Worm (Caenorhabditis elegans): ENCODE results near the gene gln-2.

The gln-2 gene

ce11 chrIII:9910608-9911479 lies 33.8 kb downstream of the gln-2 start, which contains the start of the genes cyld-1 and F40F12.9 (continued):
- TF ChIP-seq rec-8 (tag; optimal IDR thresholded peaks at IDR 0.05) = no peak
- no peak for TF ChIP-seq atf-7 (tag; optimal IDR thresholded peaks at IDR 0.05)
- no peak for TF ChIP-seq attf-5 (GFP tag; optimal IDR thresholded peaks at IDR 0.05)
- TF ChIP-seq pbrm-1 (GFP tag; IDR thresholded peaks at IDR 0.05) = no peak
- TF ChIP-seq repo-1 (tag; optimal IDR thresholded peaks at IDR 0.05) = no peak
- peak; percentile 50 for TF ChIP-seq D2030.7 (GFP tag; IDR thresholded peaks at IDR 0.05)
- TF ChIP-seq F57C9.4 (tag; optimal IDR thresholded peaks at IDR 0.05) = no peak
- no peak for TF ChIP-seq C06A6.2 (GFP tag; conservative IDR thresholded peaks at IDR 0.05)
- no peak for TF ChIP-seq ekl-4 (GFP tag; IDR thresholded peaks at IDR 0.05)
- TF ChIP-seq lin-40 (tag; optimal IDR thresholded peaks at IDR 0.05) = no peak
- no peak for TF ChIP-seq Y79H2A.3 (GFP tag; conservative IDR thresholded peaks at IDR 0.05)
- TF ChIP-seq lag-1 (GFP tag; IDR thresholded peaks at IDR 0.05) = no peak
- no peak for TF ChIP-seq nhr-179 (tag; optimal IDR thresholded peaks at IDR 0.05)
- no peak for TF ChIP-seq F23B12.7 (tag; optimal IDR thresholded peaks at IDR 0.05; ENCODE audit: insufficient read depth)
- TF ChIP-seq him-1 (tag; optimal IDR thresholded peaks at IDR 0.05) = no peak
- TF ChIP-seq madf-6 (GFP tag; IDR thresholded peaks at IDR 0.05) = peak; percentile 75
- TF ChIP-seq akir-1 (GFP tag; optimal IDR thresholded peaks at IDR 0.05) = no peak
- TF ChIP-seq F33H1.4 (GFP tag; IDR thresholded peaks at IDR 0.05) = peak; percentile 83
- TF ChIP-seq cebp-1 (GFP tag; IDR thresholded peaks at IDR 0.05) = no peak
- peak; percentile 35 for TF ChIP-seq cebp-1 (tag; optimal IDR thresholded peaks at IDR 0.05)
- no peak for TF ChIP-seq ceh-40 (GFP tag; IDR thresholded peaks at IDR 0.05)
- no peak for TF ChIP-seq mel-28 (tag; optimal IDR thresholded peaks at IDR 0.05; ENCODE audit: borderline replicate concordance)
- no peak for TF ChIP-seq ztf-6 (GFP tag; IDR thresholded peaks at IDR 0.05)
- no peak for TF ChIP-seq B0035.1 (tag; optimal IDR thresholded peaks at IDR 0.05)
- TF ChIP-seq ztf-3 (GFP tag; optimal IDR thresholded peaks at IDR 0.05) = no peak
- no peak for TF ChIP-seq lin-35 (GFP tag; optimal IDR thresholded peaks at IDR 0.05)
- no peak for TF ChIP-seq C17E4.6 (GFP tag; IDR thresholded peaks at IDR 0.05)
- TF ChIP-seq ztf-18 (tag; optimal IDR thresholded peaks at IDR 0.05) = no peak
- TF ChIP-seq nfyb-1 (GFP tag; IDR thresholded peaks at IDR 0.05) = no peak
- TF ChIP-seq B0336.3 (GFP tag; IDR thresholded peaks at IDR 0.05) = no peak
- TF ChIP-seq aptf-3 (GFP tag; IDR thresholded peaks at IDR 0.05) = no peak
- TF ChIP-seq snpc-4 (GFP tag; optimal IDR thresholded peaks at IDR 0.05) = no peak
- TF ChIP-seq snpc-4 (tag; optimal IDR thresholded peaks at IDR 0.05) = no peak
- TF ChIP-seq die-1 (tag; optimal IDR thresholded peaks at IDR 0.05) = no peak
- TF ChIP-seq Y56A3A.18 (GFP tag; IDR thresholded peaks at IDR 0.05) = no peak
- no peak for TF ChIP-seq unc-130 (GFP tag; optimal IDR thresholded peaks at IDR 0.05)
- no peak for TF ChIP-seq aptf-2 (GFP tag; conservative IDR thresholded peaks at IDR 0.05)
- no peak for TF ChIP-seq ets-4 (GFP tag; optimal IDR thresholded peaks at IDR 0.05)
- no peak for TF ChIP-seq tbx-9 (tag; optimal IDR thresholded peaks at IDR 0.05; ENCODE audit: borderline replicate concordance)
- TF ChIP-seq hlh-12 (tag; optimal IDR thresholded peaks at IDR 0.05) = no peak
- no peak for TF ChIP-seq K12H6.12 (tag; optimal IDR thresholded peaks at IDR 0.05)
- peak; percentile 6 for TF ChIP-seq xnd-1 (tag; optimal IDR thresholded peaks at IDR 0.05)
- no peak for TF ChIP-seq zfh-2 (GFP tag; conservative IDR thresholded peaks at IDR 0.05)
- no peak for TF ChIP-seq bed-1 (GFP tag; IDR thresholded peaks at IDR 0.05)
- TF ChIP-seq gei-17 (GFP tag; optimal IDR thresholded peaks at IDR 0.05) = no peak
- no peak for TF ChIP-seq F57A8.1 (GFP tag; optimal IDR thresholded peaks at IDR 0.05)
- TF ChIP-seq ztf-22 (GFP tag; optimal IDR thresholded peaks at IDR 0.05) = no peak
- TF ChIP-seq Y67H2A.10 (GFP tag; conservative IDR thresholded peaks at IDR 0.05) = no peak
